Fruit fly (Drosophila melanogaster) whole organism, embryonic: Measurements from ENCODE around the gene CG15330.

Source experiments
- ATbp ChIP-seq: fragments of 200-800 bp; sonication (Bioruptor generic); optimal IDR thresholded peaks from 2 replicates; lab custom pipeline; 2017; ENCODE audit warnings: missing biosample characterization, mild to moderate bottlenecking, missing genetic modification characterization, missing genetic modification reagents
- B-H2 ChIP-seq: fragments of 200-800 bp; sonication (Bioruptor generic); optimal IDR thresholded peaks from 2 replicates; lab custom pipeline; 2018; ENCODE audit warnings: missing biosample characterization, mild to moderate bottlenecking, missing genetic modification characterization
- CG10979 ChIP-seq: fragments of 200-800 bp; sonication (Bioruptor generic); optimal IDR thresholded peaks from 2 replicates; lab custom pipeline; 2018; ENCODE audit warnings: missing biosample characterization, mild to moderate bottlenecking, missing genetic modification characterization, moderate library complexity
- CG12299 ChIP-seq: fragments of 200-800 bp; sonication (Bioruptor generic); optimal IDR thresholded peaks from 2 replicates; lab custom pipeline; 2018; ENCODE audit warnings: missing biosample characterization, mild to moderate bottlenecking, missing genetic modification characterization
- CG12391 ChIP-seq: fragments of 200-800 bp; sonication (Bioruptor generic); optimal IDR thresholded peaks from 3 replicates; lab custom pipeline; 2018; ENCODE audit warnings: missing biosample characterization, mild to moderate bottlenecking, missing genetic modification characterization, moderate library complexity
- CG13287 ChIP-seq: fragments of 200-800 bp; sonication (Bioruptor generic); IDR thresholded peaks from 2 replicates; pipeline ENCODE4 v1.3.6; 2022; ENCODE audit warnings: missing biosample characterization, missing genetic modification characterization; ENCODE audit not compliant: partially characterized antibody
- CG13624 ChIP-seq: fragments of 200-800 bp; sonication (Bioruptor generic); optimal IDR thresholded peaks from 2 replicates; lab custom pipeline; 2016; ENCODE audit warnings: missing biosample characterization, missing genetic modification characterization
- CG14441 ChIP-seq: fragments of 200-800 bp; sonication (Bioruptor generic); IDR thresholded peaks from 2 replicates; pipeline ENCODE4 v1.3.6; 2022; ENCODE audit warnings: missing biosample characterization, missing genetic modification characterization
- CG17829 ChIP-seq: fragments of 200-800 bp; optimal IDR thresholded peaks from 2 replicates; lab custom pipeline; 2019; ENCODE audit warnings: missing biosample characterization, mild to moderate bottlenecking, missing genetic modification characterization, moderate library complexity
- CG18011 ChIP-seq: fragments of 200-800 bp; sonication (Bioruptor generic); optimal IDR thresholded peaks from 2 replicates; lab custom pipeline; 2017; ENCODE audit warnings: missing biosample characterization, missing genetic modification characterization, mild to moderate bottlenecking, moderate library complexity, missing genotype
- CG18764 ChIP-seq: fragments of 200-800 bp; sonication (Bioruptor generic); optimal IDR thresholded peaks from 3 replicates; lab custom pipeline; 2016; ENCODE audit warnings: missing biosample characterization, missing genetic modification characterization
- CG2199 ChIP-seq: fragments of 200-800 bp; sonication (Bioruptor generic); IDR thresholded peaks from 3 replicates; pipeline ENCODE4 v1.3.6; 2022; ENCODE audit warnings: missing biosample characterization, missing genetic modification characterization
- CG3838 ChIP-seq: fragments of 200-800 bp; sonication (Bioruptor generic); optimal IDR thresholded peaks from 3 replicates; lab custom pipeline; 2016; ENCODE audit warnings: missing biosample characterization, missing genetic modification characterization
- CG7745 ChIP-seq: fragments of 200-800 bp; sonication (Bioruptor generic); optimal IDR thresholded peaks from 2 replicates; lab custom pipeline; 2018; ENCODE audit warnings: missing biosample characterization, mild to moderate bottlenecking, missing genetic modification characterization, moderate library complexity
- CG7928 ChIP-seq: fragments of 200-800 bp; sonication (Bioruptor generic); optimal IDR thresholded peaks from 2 replicates; lab custom pipeline; 2017; ENCODE audit warnings: missing biosample characterization, mild to moderate bottlenecking, missing genetic modification characterization
- Camta ChIP-seq: fragments of 200-800 bp; sonication (Bioruptor generic); optimal IDR thresholded peaks from 2 replicates; lab custom pipeline; 2016; ENCODE audit warnings: missing biosample characterization, missing genetic modification characterization
- D ChIP-seq, 2 experiments: fragments of 200-800 bp in 1 of 2; fragments of >200 bp in 1 of 2; sonication (Bioruptor generic) in 1 of 2; optimal IDR thresholded peaks; 2 replicates in 1 of 2; 3 replicates in 1 of 2; lab custom pipeline; 2017; ENCODE audit warnings: mild to moderate bottlenecking in 1 of 2, missing biosample characterization in 1 of 2, missing genetic modification characterization in 1 of 2, missing genetic modification reagents in 1 of 2
- Dek ChIP-seq: fragments of 200-800 bp; sonication (Bioruptor generic); optimal IDR thresholded peaks from 3 replicates; lab custom pipeline; 2019; ENCODE audit warnings: missing biosample characterization, mild to moderate bottlenecking, missing genetic modification characterization, moderate library complexity
- Dll ChIP-seq: fragments of 200-800 bp; sonication (Bioruptor generic); IDR thresholded peaks from 4 replicates; pipeline ENCODE4 v1.3.6; 2022; ENCODE audit warnings: missing biosample characterization, missing genetic modification characterization; ENCODE audit not compliant: partially characterized antibody
- HmgZ ChIP-seq: fragments of 200-800 bp; sonication (Bioruptor generic); optimal IDR thresholded peaks from 2 replicates; lab custom pipeline; 2018; ENCODE audit warnings: missing biosample characterization, mild to moderate bottlenecking, missing genetic modification characterization
- Hmr ChIP-seq: fragments of 200-800 bp; sonication (Bioruptor generic); optimal IDR thresholded peaks from 3 replicates; lab custom pipeline; 2017; ENCODE audit warnings: mild to moderate bottlenecking, missing biosample characterization, missing genetic modification reagents, missing genetic modification characterization
- Pdp1 ChIP-seq, 2 experiments: fragments of 200-800 bp; sonication (Bioruptor generic); optimal IDR thresholded peaks; 3 replicates each; lab custom pipeline; 2016; ENCODE audit warnings: missing biosample characterization in 2 of 2, missing genetic modification characterization in 2 of 2, mild to moderate bottlenecking in 1 of 2, moderate library complexity in 1 of 2
- Ptx1 ChIP-seq: fragments of 200-800 bp; sonication (Bioruptor generic); IDR thresholded peaks from 2 replicates; pipeline ENCODE4 v1.3.6; 2022; ENCODE audit warnings: missing biosample characterization, missing genetic modification characterization
- Rx ChIP-seq: fragments of 200-800 bp; sonication (Bioruptor generic); IDR thresholded peaks from 2 replicates; pipeline ENCODE4 v1.3.6; 2022; ENCODE audit warnings: missing biosample characterization, missing genetic modification characterization
- Scr ChIP-seq: fragments of 200-800 bp; sonication (Bioruptor generic); IDR thresholded peaks from 2 replicates; pipeline ENCODE4 v1.3.6; 2022; ENCODE audit warnings: missing biosample characterization, missing genetic modification characterization; ENCODE audit not compliant: partially characterized antibody
- Side ChIP-seq: fragments of 200-800 bp; sonication (Bioruptor generic); optimal IDR thresholded peaks from 2 replicates; lab custom pipeline; 2016; ENCODE audit warnings: missing biosample characterization, missing genetic modification characterization
- az2 ChIP-seq: fragments of 200-800 bp; sonication (Bioruptor generic); optimal IDR thresholded peaks from 3 replicates; lab custom pipeline; 2016; ENCODE audit warnings: missing biosample characterization, missing genetic modification characterization
- bbx ChIP-seq: fragments of 200-800 bp; sonication (Bioruptor generic); IDR thresholded peaks from 2 replicates; pipeline ENCODE4 v1.3.6; 2022; ENCODE audit warnings: missing biosample characterization, missing genetic modification characterization; ENCODE audit not compliant: partially characterized antibody
- ci ChIP-seq: fragments of 200-800 bp; sonication (Bioruptor generic); IDR thresholded peaks from 3 replicates; pipeline ENCODE4 v1.3.6; 2022; ENCODE audit warnings: missing biosample characterization, missing genetic modification characterization
- croc ChIP-seq: fragments of 200-800 bp; sonication (Bioruptor generic); conservative IDR thresholded peaks from 3 replicates; pipeline ENCODE4 v1.3.6; 2022; ENCODE audit warnings: missing biosample characterization, missing genetic modification characterization
- fu2 ChIP-seq: fragments of 200-800 bp; sonication (Bioruptor generic); optimal IDR thresholded peaks from 2 replicates; lab custom pipeline; 2016; ENCODE audit warnings: missing biosample characterization, missing genetic modification characterization
- kni ChIP-seq: fragments of 200-800 bp; sonication (Bioruptor generic); optimal IDR thresholded peaks from 3 replicates; lab custom pipeline; 2017; ENCODE audit warnings: mild to moderate bottlenecking, missing biosample characterization, missing genetic modification reagents, missing genetic modification characterization
- lov ChIP-seq, 2 experiments: fragments of 200-800 bp in 1 of 2; fragments of >200 bp in 1 of 2; sonication (Bioruptor generic) in 1 of 2; IDR thresholded peaks in 1 of 2; optimal IDR thresholded peaks in 1 of 2; 2 replicates in 1 of 2; 3 replicates in 1 of 2; pipeline versions ENCODE4 v1.3.6 to Lab custom; 2017 to 2022; ENCODE audit warnings: missing biosample characterization in 1 of 2, missing genetic modification characterization in 1 of 2
- mirr ChIP-seq: fragments of 200-800 bp; sonication (Bioruptor generic); optimal IDR thresholded peaks from 3 replicates; lab custom pipeline; 2018; ENCODE audit warnings: missing biosample characterization, mild to moderate bottlenecking, missing genetic modification characterization
- nmo ChIP-seq: fragments of 200-800 bp; sonication (Bioruptor generic); optimal IDR thresholded peaks from 2 replicates; lab custom pipeline; 2018; ENCODE audit warnings: missing biosample characterization, mild to moderate bottlenecking, missing genetic modification characterization, moderate library complexity
- onecut ChIP-seq: fragments of 200-800 bp; sonication (Bioruptor generic); IDR thresholded peaks from 2 replicates; pipeline ENCODE4 v1.3.6; 2022; ENCODE audit warnings: missing biosample characterization, missing genetic modification characterization
- pfk ChIP-seq: fragments of 200-800 bp; sonication (Bioruptor generic); optimal IDR thresholded peaks from 2 replicates; lab custom pipeline; 2018; ENCODE audit warnings: missing biosample characterization, mild to moderate bottlenecking, missing genetic modification characterization, moderate library complexity
- pros ChIP-seq: fragments of 200-800 bp; sonication (Bioruptor generic); optimal IDR thresholded peaks from 3 replicates; lab custom pipeline; 2019; ENCODE audit warnings: missing biosample characterization, mild to moderate bottlenecking, missing genetic modification characterization, moderate library complexity
- ranshi ChIP-seq: fragments of 200-800 bp; sonication (Bioruptor generic); IDR thresholded peaks from 2 replicates; pipeline ENCODE4 v1.3.6; 2022; ENCODE audit warnings: missing biosample characterization, missing genetic modification characterization
- sc ChIP-seq, 3 experiments: fragments of >200 bp in 2 of 3; fragments of 200-800 bp in 1 of 3; sonication (Bioruptor generic) in 1 of 3; optimal IDR thresholded peaks; 2 replicates in 2 of 3; 3 replicates in 1 of 3; lab custom pipeline; 2017; ENCODE audit warnings: mild to moderate bottlenecking in 1 of 3, missing biosample characterization in 1 of 3, missing genetic modification characterization in 1 of 3, missing genetic modification reagents in 1 of 3
- sens ChIP-seq: fragments of 200-800 bp; sonication (Bioruptor generic); peaks from one replicate; lab custom pipeline; 2016; ENCODE audit warnings: missing biosample characterization, missing genetic modification characterization
- sim ChIP-seq: fragments of 200-800 bp; sonication (Bioruptor generic); IDR thresholded peaks from 2 replicates; pipeline ENCODE4 v1.3.6; 2022; ENCODE audit warnings: missing biosample characterization, missing genetic modification characterization
- sqz ChIP-seq: fragments of 200-800 bp; sonication (Bioruptor generic); optimal IDR thresholded peaks from 3 replicates; lab custom pipeline; 2018; ENCODE audit warnings: missing biosample characterization, mild to moderate bottlenecking, missing genetic modification characterization
- vnd ChIP-seq: fragments of 200-800 bp; sonication (Bioruptor generic); IDR thresholded peaks from 3 replicates; pipeline ENCODE4 v1.3.6; 2022; ENCODE audit warnings: missing biosample characterization, missing genetic modification characterization; ENCODE audit not compliant: partially characterized antibody
- wor ChIP-seq: fragments of 200-800 bp; sonication (Bioruptor generic); IDR thresholded peaks from 2 replicates; pipeline ENCODE4 v1.3.6; 2022; ENCODE audit warnings: missing biosample characterization, missing genetic modification characterization
- zen ChIP-seq: fragments of 200-800 bp; sonication (Bioruptor generic); optimal IDR thresholded peaks from 3 replicates; lab custom pipeline; 2018; ENCODE audit warnings: missing biosample characterization, mild to moderate bottlenecking, missing genetic modification characterization, moderate library complexity
- zen2 ChIP-seq: fragments of 200-800 bp; sonication (Bioruptor generic); IDR thresholded peaks from 3 replicates; pipeline ENCODE4 v1.3.6; 2022; ENCODE audit warnings: missing biosample characterization, missing genetic modification characterization; ENCODE audit not compliant: partially characterized antibody

The CG15330 gene

dm6 chrX:7946858-7947313 lies 9.0 kb upstream of the CG15330 start, which contains the start of gene orion (continued):
- no peak for TF ChIP-seq D (optimal IDR thresholded peaks at IDR 0.05; lab: Kevin White, UChicago)
- peak; percentile 9 for TF ChIP-seq D (GFP tag; optimal IDR thresholded peaks at IDR 0.05; lab: Kevin White, UChicago)
- peak; percentile 86 for TF ChIP-seq CG13287 (GFP tag; lab: Robert Waterston, UW)
- peak; percentile 76 for TF ChIP-seq CG18764
- TF ChIP-seq CG13624 (GFP tag; lab: Kevin White, UChicago): peak; percentile 0
- peak; percentile 71 for TF ChIP-seq vnd (GFP tag; lab: Robert Waterston, UW)
- TF ChIP-seq CG18011: peak; percentile 14
- peak; percentile 68 for TF ChIP-seq CG3838 (GFP tag; lab: Kevin White, UChicago)
- TF ChIP-seq sc (optimal IDR thresholded peaks at IDR 0.05; lab: Kevin White, UChicago): no peak
- no peak for TF ChIP-seq sc (GFP tag; optimal IDR thresholded peaks at IDR 0.05; lab: Kevin White, UChicago)
- TF ChIP-seq CG14441: peak; percentile 8; the same call in 1 of the 2 replicates
- no peak for TF ChIP-seq fu2 (GFP tag; lab: Kevin White, UChicago)
- no peak for TF ChIP-seq ATbp (GFP tag; lab: Kevin White, UChicago)
- TF ChIP-seq sens: peak; percentile 84
- TF ChIP-seq zen (tag; lab: Kevin White, UChicago): no peak
- TF ChIP-seq B-H2 (GFP tag; lab: Kevin White, UChicago): peak; percentile 3
- peak; percentile 48; the same call in 1 of the 2 replicates for TF ChIP-seq ranshi (GFP tag; lab: Robert Waterston, UW)
- TF ChIP-seq az2 (GFP tag; lab: Kevin White, UChicago): peak; percentile 3
- TF ChIP-seq Rx: no peak
- no peak for TF ChIP-seq sim
- peak; percentile 90 for TF ChIP-seq bbx (GFP tag; lab: Robert Waterston, UW)
- peak; percentile 56 for TF ChIP-seq pfk (GFP tag; lab: Kevin White, UChicago)
- no peak for TF ChIP-seq lov (optimal IDR thresholded peaks at IDR 0.05; lab: Kevin White, UChicago)
- 0 out of 3 replicates have a peak, but pooled peaks have one; percentile 24 for TF ChIP-seq lov (GFP tag; IDR thresholded peaks at IDR 0.05; lab: Robert Waterston, UW)
- TF ChIP-seq CG12391 (tag; lab: Kevin White, UChicago): peak; percentile 19
- TF ChIP-seq HmgZ: peak; percentile 12
- no peak for TF ChIP-seq CG12299 (tag; lab: Kevin White, UChicago)
- TF ChIP-seq CG17829 (tag; lab: Kevin White, UChicago): peak; percentile 42
- TF ChIP-seq Side (GFP tag; lab: Kevin White, UChicago): peak; percentile 9
- TF ChIP-seq onecut (GFP tag; lab: Robert Waterston, UW): peak; percentile 45
- TF ChIP-seq Scr (GFP tag; lab: Robert Waterston, UW): peak; percentile 79
- peak; percentile 79 for TF ChIP-seq pros (GFP tag; lab: Kevin White, UChicago)
- peak; percentile 55; the same call in 1 of the 3 replicates for TF ChIP-seq zen2 (GFP tag; lab: Robert Waterston, UW)
- TF ChIP-seq sqz (GFP tag; lab: Kevin White, UChicago): peak; percentile 58
- TF ChIP-seq wor (GFP tag; lab: Robert Waterston, UW): no peak
- peak in 1 of 2 experiments; percentile 17 for TF ChIP-seq Pdp1 (GFP tag; optimal IDR thresholded peaks at IDR 0.05; lab: Kevin White, UChicago)
- no peak for TF ChIP-seq nmo
- TF ChIP-seq CG10979 (tag; lab: Kevin White, UChicago): peak; percentile 40
- TF ChIP-seq ci (GFP tag; lab: Robert Waterston, UW): peak; percentile 74; the same call in 1 of the 3 replicates
- TF ChIP-seq CG7745 (tag; lab: Kevin White, UChicago): no peak
- 0 out of 2 replicates have a peak, but pooled peaks have one; percentile 25 for TF ChIP-seq Ptx1
- TF ChIP-seq Hmr (GFP tag; lab: Kevin White, UChicago): no peak
- TF ChIP-seq Camta: no peak
- TF ChIP-seq Dek (tag; lab: Kevin White, UChicago): no peak
- peak; percentile 87 for TF ChIP-seq Dll
- TF ChIP-seq mirr (GFP tag; lab: Kevin White, UChicago): peak; percentile 52
- peak; percentile 72; the same call in 1 of the 3 replicates for TF ChIP-seq CG2199
- peak; percentile 52 for TF ChIP-seq kni (GFP tag; lab: Kevin White, UChicago)
- no peak for TF ChIP-seq CG7928 (GFP tag; lab: Kevin White, UChicago)
- TF ChIP-seq croc (GFP tag; lab: Robert Waterston, UW): no peak
